Worm (Caenorhabditis elegans) whole organism, L4/young adult: ENCODE data around the gene sra-29.

ENCODE experiments used
- dao-5 ChIP-seq: sonication (generic microtip); optimal IDR thresholded peaks from 2 replicates; lab custom pipeline; 2016; ENCODE audit warnings: missing genotype, missing genetic modification characterization, moderate library complexity, missing compliant biosample characterization
- him-1 ChIP-seq: sonication (generic microtip); optimal IDR thresholded peaks from 2 replicates; lab custom pipeline; 2016; ENCODE audit warnings: missing genotype, missing genetic modification reagents, missing genetic modification characterization, missing compliant biosample characterization

ce11 chrII:6619007-6619406 is 43.5 kb upstream of the sra-29 start:
- TF ChIP-seq him-1 (tag; lab: Kevin White, UChicago): no peak
- no peak for TF ChIP-seq dao-5
